Worm (Caenorhabditis elegans) whole organism, mixed stage, embryonic: ENCODE results near the gene F49E10.4.

ENCODE experiments used
- M03D4.4 ChIP-seq: sonication (generic microtip); optimal IDR thresholded peaks from 2 replicates; lab custom pipeline; 2017; ENCODE audit warnings: mild to moderate bottlenecking, missing genetic modification characterization, missing compliant biosample characterization
- blmp-1 ChIP-seq: fragments of 150-350 bp; optimal IDR thresholded peaks from 2 replicates; lab custom pipeline; 2014; ENCODE audit warnings: missing biosample characterization, missing genetic modification characterization
- ceh-39 ChIP-seq: fragments of 150-350 bp; optimal IDR thresholded peaks from 2 replicates; lab custom pipeline; 2014; ENCODE audit warnings: missing biosample characterization, missing genetic modification characterization
- ceh-43 ChIP-seq: fragments of 200-800 bp; sonication (Bioruptor generic); optimal IDR thresholded peaks from 2 replicates; lab custom pipeline; 2018; ENCODE audit warnings: mild to moderate bottlenecking, missing genetic modification characterization, moderate library complexity, missing compliant biosample characterization
- ceh-83 ChIP-seq: fragments of 200-800 bp; sonication (Bioruptor generic); optimal IDR thresholded peaks from 2 replicates; lab custom pipeline; 2018; ENCODE audit warnings: mild to moderate bottlenecking, missing genetic modification characterization, missing compliant biosample characterization
- ces-1 ChIP-seq: fragments of 150-350 bp; optimal IDR thresholded peaks from 2 replicates; lab custom pipeline; 2014; ENCODE audit warnings: missing biosample characterization, missing genetic modification reagents, missing genetic modification characterization
- cnd-1 ChIP-seq: fragments of 200-800 bp; sonication (Bioruptor generic); optimal IDR thresholded peaks from 2 replicates; lab custom pipeline; 2018; ENCODE audit warnings: mild to moderate bottlenecking, missing genetic modification characterization, missing compliant biosample characterization
- drap-1 ChIP-seq: fragments of 200-800 bp; sonication (Bioruptor generic); optimal IDR thresholded peaks from 3 replicates; lab custom pipeline; 2018; ENCODE audit warnings: mild to moderate bottlenecking, missing genetic modification characterization, missing compliant biosample characterization
- elt-1 ChIP-seq: sonication (generic microtip); optimal IDR thresholded peaks from 2 replicates; lab custom pipeline; 2017; ENCODE audit warnings: missing genetic modification characterization, mild to moderate bottlenecking, missing compliant biosample characterization, antibody characterized with exemption, moderate library complexity, borderline replicate concordance; ENCODE audit not compliant: insufficient read depth
- elt-3 ChIP-seq: fragments of 150-350 bp; optimal IDR thresholded peaks from 2 replicates; lab custom pipeline; 2014; ENCODE audit warnings: missing biosample characterization, missing genetic modification characterization
- flh-1 ChIP-seq: fragments of 200-800 bp; sonication (Bioruptor generic); optimal IDR thresholded peaks from 2 replicates; lab custom pipeline; 2018; ENCODE audit warnings: mild to moderate bottlenecking, missing genetic modification characterization, moderate library complexity, missing compliant biosample characterization
- ham-2 ChIP-seq: fragments of 200-800 bp; sonication (Bioruptor generic); optimal IDR thresholded peaks from 2 replicates; lab custom pipeline; 2018; ENCODE audit warnings: mild to moderate bottlenecking, missing genetic modification characterization, missing compliant biosample characterization
- hlh-1 ChIP-seq: fragments of 150-350 bp; optimal IDR thresholded peaks from 2 replicates; lab custom pipeline; 2014; ENCODE audit warnings: missing biosample characterization, missing genetic modification reagents, missing genetic modification characterization
- lin-13 ChIP-seq: fragments of 150-350 bp; optimal IDR thresholded peaks from 2 replicates; lab custom pipeline; 2014; ENCODE audit warnings: missing biosample characterization, missing genetic modification characterization
- lin-32 ChIP-seq: fragments of 200-800 bp; sonication (Bioruptor generic); optimal IDR thresholded peaks from 2 replicates; lab custom pipeline; 2018; ENCODE audit warnings: mild to moderate bottlenecking, missing genetic modification characterization, missing compliant biosample characterization
- mab-5 ChIP-seq: fragments of 150-350 bp; optimal IDR thresholded peaks from 2 replicates; lab custom pipeline; 2014; ENCODE audit warnings: missing biosample characterization, missing genetic modification characterization
- nhr-12 ChIP-seq: fragments of 150-350 bp; optimal IDR thresholded peaks from 2 replicates; lab custom pipeline; 2014; ENCODE audit warnings: missing biosample characterization, missing genetic modification characterization
- nhr-237 ChIP-seq: fragments of 150-350 bp; optimal IDR thresholded peaks from 2 replicates; lab custom pipeline; 2014; ENCODE audit warnings: missing biosample characterization, missing genetic modification characterization
- nhr-28 ChIP-seq: fragments of 150-350 bp; optimal IDR thresholded peaks from 2 replicates; lab custom pipeline; 2014; ENCODE audit warnings: missing biosample characterization, missing genetic modification characterization
- nhr-76 ChIP-seq: sonication (generic microtip); optimal IDR thresholded peaks from 2 replicates; lab custom pipeline; 2017; ENCODE audit warnings: missing biosample characterization, missing genetic modification characterization
- sem-2 ChIP-seq: fragments of 200-800 bp; sonication (Bioruptor generic); optimal IDR thresholded peaks from 2 replicates; lab custom pipeline; 2018; ENCODE audit warnings: mild to moderate bottlenecking, missing genetic modification characterization, missing compliant biosample characterization
- snpc-4 ChIP-seq: fragments of 150-350 bp; optimal IDR thresholded peaks from 2 replicates; lab custom pipeline; 2014; ENCODE audit warnings: missing biosample characterization, missing genetic modification characterization
- sptf-1 ChIP-seq: sonication (generic microtip); optimal IDR thresholded peaks from 2 replicates; lab custom pipeline; 2017; ENCODE audit warnings: mild to moderate bottlenecking, missing genetic modification characterization, moderate library complexity, missing compliant biosample characterization
- tbx-8 ChIP-seq: fragments of 200-800 bp; sonication (Bioruptor generic); optimal IDR thresholded peaks from 2 replicates; lab custom pipeline; 2018; ENCODE audit warnings: mild to moderate bottlenecking, missing genetic modification characterization, moderate library complexity, missing compliant biosample characterization
- unc-120 ChIP-seq: sonication (generic microtip); optimal IDR thresholded peaks from 2 replicates; lab custom pipeline; 2017; ENCODE audit warnings: missing genetic modification characterization, missing compliant biosample characterization; ENCODE audit not compliant: poor library complexity, severe bottlenecking
- unc-39 ChIP-seq: fragments of 150-350 bp; optimal IDR thresholded peaks from 2 replicates; lab custom pipeline; 2014; ENCODE audit warnings: missing biosample characterization, missing genetic modification characterization
- unc-62 ChIP-seq: fragments of 150-350 bp; optimal IDR thresholded peaks from 2 replicates; lab custom pipeline; 2014; ENCODE audit warnings: missing biosample characterization, missing genetic modification reagents, missing genetic modification characterization
- zip-8 ChIP-seq: fragments of 150-350 bp; optimal IDR thresholded peaks from 2 replicates; lab custom pipeline; 2014; ENCODE audit warnings: missing biosample characterization, missing genetic modification characterization
- ztf-11 ChIP-seq: fragments of 150-350 bp; optimal IDR thresholded peaks from 2 replicates; lab custom pipeline; 2014; ENCODE audit warnings: missing biosample characterization, missing genetic modification characterization

Gene F49E10.4

ce11 chrX:5905764-5906163 lies 30.1 kb downstream of the F49E10.4 start:
- no peak for TF ChIP-seq ces-1 (GFP tag; lab: Kevin White, UChicago)
- TF ChIP-seq flh-1 (GFP tag; lab: Kevin White, UChicago), result no peak
- no peak for TF ChIP-seq ztf-11 (tag; lab: Kevin White, UChicago)
- TF ChIP-seq ceh-83, result no peak

- TF ChIP-seq lin-13 (tag; lab: Kevin White, UChicago), result no peak
- TF ChIP-seq unc-120 (tag; lab: Kevin White, UChicago), result no peak
- TF ChIP-seq ces-1 (GFP tag; lab: Kevin White, UChicago), result no peak
- TF ChIP-seq elt-3 (tag; lab: Kevin White, UChicago), result no peak
- no peak for TF ChIP-seq ceh-39 (tag; lab: Kevin White, UChicago)
These were observed 41.6 kb downstream of the F49E10.4 start, which contains the start of gene Y23B4A.1 for ce11 chrX:5917284-5917683. TSS of gene Y23B4A.1 (minus strand) at chrX:5917384.

- no peak for TF ChIP-seq sptf-1
- no peak for TF ChIP-seq nhr-76 (tag; lab: Kevin White, UChicago)
- no peak for TF ChIP-seq ceh-43 (GFP tag; lab: Kevin White, UChicago)
- no peak for TF ChIP-seq blmp-1 (tag; lab: Kevin White, UChicago)
- no peak for TF ChIP-seq unc-39
- no peak for TF ChIP-seq ztf-11 (tag; lab: Kevin White, UChicago)
- TF ChIP-seq hlh-1 (tag; lab: Kevin White, UChicago), result no peak
- no peak for TF ChIP-seq lin-32 (GFP tag; lab: Kevin White, UChicago)
- no peak for TF ChIP-seq unc-120 (tag; lab: Kevin White, UChicago)
- no peak for TF ChIP-seq elt-3 (tag; lab: Kevin White, UChicago)
- TF ChIP-seq elt-1 (tag; lab: Kevin White, UChicago), result no peak
- TF ChIP-seq unc-62 (GFP tag; lab: Kevin White, UChicago), result no peak
- no peak for TF ChIP-seq tbx-8 (GFP tag; lab: Kevin White, UChicago)
- no peak for TF ChIP-seq ceh-83
These were observed 43.4 kb downstream of the F49E10.4 start, which contains the start of gene capa-1 for ce11 chrX:5919097-5919496. TSS of gene capa-1 (plus strand) at chrX:5919397.

- no peak for TF ChIP-seq unc-120 (tag; lab: Kevin White, UChicago)
- TF ChIP-seq M03D4.4 (tag; lab: Kevin White, UChicago), result no peak
- no peak for TF ChIP-seq mab-5 (tag; lab: Kevin White, UChicago)
- no peak for TF ChIP-seq snpc-4 (tag; lab: Kevin White, UChicago)
- TF ChIP-seq unc-39, result no peak
- no peak for TF ChIP-seq cnd-1 (tag; lab: Kevin White, UChicago)
- TF ChIP-seq nhr-28 (tag; lab: Kevin White, UChicago), result no peak
- no peak for TF ChIP-seq elt-3 (tag; lab: Kevin White, UChicago)
These were observed 48.0 kb downstream of the F49E10.4 start for ce11 chrX:5923672-5924071.

ce11 chrX:5930822-5931221 lies 55.2 kb downstream of the F49E10.4 start, which contains the start of gene egl-6:
TSS of gene egl-6 (plus strand) at chrX:5931122.
- no peak for TF ChIP-seq nhr-12 (tag; lab: Kevin White, UChicago)
- TF ChIP-seq lin-32 (GFP tag; lab: Kevin White, UChicago), result no peak
- no peak for TF ChIP-seq ceh-39 (tag; lab: Kevin White, UChicago)
- TF ChIP-seq elt-3 (tag; lab: Kevin White, UChicago), result no peak
- TF ChIP-seq nhr-237 (tag; lab: Kevin White, UChicago), result no peak
- TF ChIP-seq hlh-1 (tag; lab: Kevin White, UChicago), result no peak
- TF ChIP-seq ham-2 (GFP tag; lab: Kevin White, UChicago), result no peak
- TF ChIP-seq snpc-4 (tag; lab: Kevin White, UChicago), result no peak
- TF ChIP-seq ztf-11 (tag; lab: Kevin White, UChicago), result no peak
- no peak for TF ChIP-seq drap-1
- no peak for TF ChIP-seq sem-2
- TF ChIP-seq ces-1 (GFP tag; lab: Kevin White, UChicago), result no peak
- no peak for TF ChIP-seq ceh-83
- TF ChIP-seq elt-1 (tag; lab: Kevin White, UChicago), result no peak
- TF ChIP-seq cnd-1 (tag; lab: Kevin White, UChicago), result no peak
- TF ChIP-seq zip-8, result no peak
- TF ChIP-seq M03D4.4 (tag; lab: Kevin White, UChicago), result no peak
- no peak for TF ChIP-seq flh-1 (GFP tag; lab: Kevin White, UChicago)
- no peak for TF ChIP-seq nhr-28 (tag; lab: Kevin White, UChicago)
